Worm (Caenorhabditis elegans): Measurements from ENCODE around the gene cfim-2.
"Not testable (repeated sequence)": the region's sequence is repeated elsewhere in the genome, so short reads cannot be mapped to it uniquely, and the experiment has no call there.

cfim-2 gene

ce11 chrIV:8951953-8952567 lies 25.9 kb downstream of the cfim-2 start (continued):
- TF ChIP-seq nhr-10 (tag; optimal IDR thresholded peaks at IDR 0.05) (no peak), hlh-11 (tag; optimal IDR thresholded peaks at IDR 0.05) (peak; percentile 41), rbr-2 (tag; optimal IDR thresholded peaks at IDR 0.05) (no peak)

ce11 chrIV:8954126-8954525 lies 28.0 kb downstream of the cfim-2 start:
- TF ChIP-seq mdl-1 (tag; optimal IDR thresholded peaks at IDR 0.05) (peak in 1 of 2 experiments; percentile 36), daf-12 (tag; optimal IDR thresholded peaks at IDR 0.05) (no peak)

ce11 chrIV:8956189-8956588 lies 30.1 kb downstream of the cfim-2 start, which contains the start of gene tpra-1:
tpra-1 (plus strand) TSS chrIV:8956489.
- TF ChIP-seq snpc-1.2 (GFP tag; IDR thresholded peaks at IDR 0.05) (no peak), unc-62 (GFP tag; optimal IDR thresholded peaks at IDR 0.05 in 1 of 2) (peak in 1 of 2 experiments; percentile 38), unc-62 (tag; optimal IDR thresholded peaks at IDR 0.05) (no peak)

- peak; percentile 55 for TF ChIP-seq T20F7.1 (GFP tag; optimal IDR thresholded peaks at IDR 0.05)
These were observed 35.0 kb downstream of the cfim-2 start for ce11 chrIV:8961109-8961508.

- TF ChIP-seq lim-7 (GFP tag; IDR thresholded peaks at IDR 0.05) (peak; percentile 94), Y105C5A.15 (GFP tag; IDR thresholded peaks at IDR 0.05) (peak; percentile 67; the same call in 1 of the 2 replicates), snpc-1.2 (GFP tag; IDR thresholded peaks at IDR 0.05) (peak; percentile 81), lin-38 (GFP tag; IDR thresholded peaks at IDR 0.05) (peak; percentile 65; the same call in 1 of the 2 replicates), arid-1 (GFP tag; conservative IDR thresholded peaks at IDR 0.05) (0 out of 2 replicates have a peak, but pooled peaks have one; percentile 23), Y48G9A.11 (GFP tag; IDR thresholded peaks at IDR 0.05) (peak; percentile 58; the same call in 1 of the 2 replicates), dmd-8 (GFP tag; IDR thresholded peaks at IDR 0.05) (0 out of 2 replicates have a peak, but pooled peaks have one; percentile 64), php-3 (GFP tag; IDR thresholded peaks at IDR 0.05) (0 out of 2 replicates have a peak, but pooled peaks have one; percentile 28), nhr-41 (GFP tag; IDR thresholded peaks at IDR 0.05) (peak; percentile 62), pha-4 (GFP tag; IDR thresholded peaks at IDR 0.05) (peak; percentile 41; the same call in 1 of the 2 replicates), madf-5 (GFP tag; IDR thresholded peaks at IDR 0.05) (0 out of 4 replicates have a peak, but pooled peaks of 1 of the 2 experiments have one; percentile 62), D1046.2 (GFP tag; IDR thresholded peaks at IDR 0.05) (peak; percentile 68; the same call in 1 of the 2 replicates), vab-7 (GFP tag; IDR thresholded peaks at IDR 0.05) (peak; percentile 50; the same call in 1 of the 2 replicates), tra-1 (GFP tag; IDR thresholded peaks at IDR 0.05) (peak; percentile 49; the same call in 1 of the 2 replicates)
- not testable (repeated sequence) for TF ChIP-seq pha-4 (tag; optimal IDR thresholded peaks at IDR 0.05)
These were observed 37.9 kb downstream of the cfim-2 start for ce11 chrIV:8964042-8964441.

ce11 chrIV:8965883-8966282 lies 39.8 kb downstream of the cfim-2 start, which contains the start of gene C53B4.2:
C53B4.2 (plus strand) TSS chrIV:8966183.
- TF ChIP-seq Y75B8A.6 (GFP tag; IDR thresholded peaks at IDR 0.05) (no peak), ZK337.2 (GFP tag; IDR thresholded peaks at IDR 0.05) (no peak), ceh-28 (tag; optimal IDR thresholded peaks at IDR 0.05) (no peak), madf-9 (GFP tag; conservative IDR thresholded peaks at IDR 0.05) (no peak), nhr-77 (tag; optimal IDR thresholded peaks at IDR 0.05) (no peak)

ce11 chrIV:8967990-8968389 lies 41.9 kb downstream of the cfim-2 start, which contains the start of gene suex-2:
suex-2 (plus strand) TSS chrIV:8968290.
- no peak for TF ChIP-seq ctbp-1 (GFP tag; IDR thresholded peaks at IDR 0.05)
- TF ChIP-seq aha-1 (tag): peak; percentile 8
- no peak for TF ChIP-seq lim-7 (GFP tag; IDR thresholded peaks at IDR 0.05)
